Worm (Caenorhabditis elegans) whole organism, young adult: ENCODE measurements around the gene B0035.3.

Experiments
- B0035.1 ChIP-seq: sonication (generic microtip); optimal IDR thresholded peaks from 2 replicates; lab custom pipeline; 2016; ENCODE audit warnings: missing genetic modification characterization, mild to moderate bottlenecking, missing compliant biosample characterization, missing genotype, missing genetic modification reagents
- D2030.7 ChIP-seq: fragments of 200-800 bp; sonication (Bioruptor generic); IDR thresholded peaks from 2 replicates; pipeline ENCODE4 v1.3.6; 2022; ENCODE audit warnings: missing genetic modification reagents, missing genetic modification characterization, missing compliant biosample characterization
- F10E7.11 ChIP-seq: sonication (generic microtip); optimal IDR thresholded peaks from 2 replicates; lab custom pipeline; 2017; ENCODE audit warnings: mild to moderate bottlenecking, missing genetic modification characterization, moderate library complexity, missing compliant biosample characterization
- F22D6.2 ChIP-seq: sonication (generic microtip); optimal IDR thresholded peaks from 2 replicates; lab custom pipeline; 2016; ENCODE audit warnings: mild to moderate bottlenecking, missing genetic modification characterization, missing compliant biosample characterization
- F33H1.4 ChIP-seq: fragments of 200-800 bp; sonication (Bioruptor generic); IDR thresholded peaks from 2 replicates; pipeline ENCODE4 v1.3.6; 2022; ENCODE audit warnings: missing genetic modification reagents, missing genetic modification characterization, missing compliant biosample characterization
- F37B4.10 ChIP-seq: fragments of 200-800 bp; sonication (Bioruptor generic); IDR thresholded peaks from 2 replicates; pipeline ENCODE4 v1.3.6; 2022; ENCODE audit warnings: missing genetic modification characterization, missing compliant biosample characterization
- F39B2.1 ChIP-seq: fragments of 200-800 bp; sonication (Bioruptor generic); IDR thresholded peaks from 2 replicates; pipeline ENCODE4 v1.3.6; 2022; ENCODE audit warnings: missing genetic modification reagents, missing genetic modification characterization, missing compliant biosample characterization
- F55B11.4 ChIP-seq: sonication (generic microtip); optimal IDR thresholded peaks from 2 replicates; lab custom pipeline; 2016; ENCODE audit warnings: missing compliant biosample characterization, missing genetic modification characterization, borderline replicate concordance; ENCODE audit not compliant: insufficient read depth
- F57A8.1 ChIP-seq: fragments of 200-800 bp; sonication (Bioruptor generic); optimal IDR thresholded peaks from 2 replicates; lab custom pipeline; 2018; ENCODE audit warnings: mild to moderate bottlenecking, missing genetic modification characterization, moderate library complexity, missing compliant biosample characterization
- T26A5.8 ChIP-seq: sonication (generic microtip); optimal IDR thresholded peaks from 2 replicates; lab custom pipeline; 2016; ENCODE audit warnings: missing genetic modification characterization, missing compliant biosample characterization
- Y53G8AR.9 ChIP-seq: fragments of 200-800 bp; sonication (Bioruptor generic); conservative IDR thresholded peaks from 2 replicates; pipeline ENCODE4 v1.3.6; 2022; ENCODE audit warnings: missing genetic modification reagents, missing genetic modification characterization, missing compliant biosample characterization
- Y95B8A.8 ChIP-seq: fragments of 200-800 bp; sonication (Bioruptor generic); IDR thresholded peaks from 2 replicates; pipeline ENCODE4 v1.3.6; 2022; ENCODE audit warnings: missing genetic modification reagents, missing genetic modification characterization, missing compliant biosample characterization
- atf-7 ChIP-seq: sonication (generic microtip); optimal IDR thresholded peaks from 2 replicates; lab custom pipeline; 2017; ENCODE audit warnings: mild to moderate bottlenecking, missing genetic modification characterization, missing compliant biosample characterization
- attf-3 ChIP-seq: fragments of 200-800 bp; sonication (Bioruptor generic); conservative IDR thresholded peaks from 2 replicates; pipeline ENCODE4 v1.3.6; 2022; ENCODE audit warnings: missing genetic modification reagents, missing genetic modification characterization, missing compliant biosample characterization
- attf-5 ChIP-seq: fragments of 200-800 bp; sonication (Bioruptor generic); optimal IDR thresholded peaks from 2 replicates; lab custom pipeline; 2018; ENCODE audit warnings: mild to moderate bottlenecking, missing genetic modification characterization, missing compliant biosample characterization
- attf-6 ChIP-seq: fragments of 200-800 bp; sonication (Bioruptor generic); IDR thresholded peaks from 2 replicates; pipeline ENCODE4 v1.3.6; 2022; ENCODE audit warnings: missing genetic modification reagents, missing genetic modification characterization, missing compliant biosample characterization
- cebp-1 ChIP-seq, 2 experiments: fragments of 200-800 bp in 1 of 2; sonication (Bioruptor generic) in 1 of 2; sonication (generic microtip) in 1 of 2; IDR thresholded peaks in 1 of 2; optimal IDR thresholded peaks in 1 of 2; 2 replicates each; pipeline versions ENCODE4 v1.3.6 to Lab custom; 2017 to 2022; ENCODE audit warnings: missing compliant biosample characterization in 2 of 2, missing genetic modification characterization in 2 of 2, mild to moderate bottlenecking in 1 of 2, missing genetic modification reagents in 1 of 2, moderate library complexity in 1 of 2
- ceh-58 ChIP-seq: fragments of 200-800 bp; sonication (Bioruptor generic); IDR thresholded peaks from 2 replicates; pipeline ENCODE4 v1.3.6; 2022; ENCODE audit warnings: missing genetic modification characterization, missing compliant biosample characterization
- egrh-3 ChIP-seq: fragments of 200-800 bp; sonication (Bioruptor generic); IDR thresholded peaks from 2 replicates; pipeline ENCODE4 v1.3.6; 2022; ENCODE audit warnings: missing genetic modification reagents, missing genetic modification characterization, missing compliant biosample characterization
- fkh-3 ChIP-seq: sonication (generic microtip); optimal IDR thresholded peaks from 2 replicates; lab custom pipeline; 2016; ENCODE audit warnings: mild to moderate bottlenecking, missing genetic modification characterization, missing compliant biosample characterization
- gei-17 ChIP-seq: fragments of 200-800 bp; sonication (Bioruptor generic); optimal IDR thresholded peaks from 2 replicates; lab custom pipeline; 2018; ENCODE audit warnings: mild to moderate bottlenecking, missing genetic modification characterization, missing compliant biosample characterization
- him-1 ChIP-seq: sonication (generic microtip); optimal IDR thresholded peaks from 2 replicates; lab custom pipeline; 2016; ENCODE audit warnings: missing genotype, missing genetic modification reagents, missing genetic modification characterization, missing compliant biosample characterization
- hmg-1.2 ChIP-seq: fragments of 200-800 bp; sonication (Bioruptor generic); IDR thresholded peaks from 2 replicates; pipeline ENCODE4 v1.3.6; 2022; ENCODE audit warnings: missing genetic modification reagents, missing genetic modification characterization, missing compliant biosample characterization
- hmg-20 ChIP-seq: fragments of 200-800 bp; sonication (Bioruptor generic); IDR thresholded peaks from 2 replicates; pipeline ENCODE4 v1.3.6; 2022; ENCODE audit warnings: missing genetic modification reagents, missing genetic modification characterization, missing compliant biosample characterization
- hsf-1 ChIP-seq: fragments of 200-800 bp; sonication (Bioruptor generic); IDR thresholded peaks from 2 replicates; pipeline ENCODE4 v1.3.6; 2022; ENCODE audit warnings: missing genetic modification reagents, missing genetic modification characterization, missing compliant biosample characterization
- lag-1 ChIP-seq: fragments of 200-800 bp; sonication (Bioruptor generic); IDR thresholded peaks from 2 replicates; pipeline ENCODE4 v1.3.6; 2022; ENCODE audit warnings: missing genetic modification reagents, missing genetic modification characterization, missing compliant biosample characterization
- let-607 ChIP-seq, 2 experiments: fragments of 200-800 bp in 1 of 2; sonication (Bioruptor generic) in 1 of 2; sonication (generic microtip) in 1 of 2; optimal IDR thresholded peaks; 2 replicates each; lab custom pipeline; 2016 to 2018; ENCODE audit warnings: mild to moderate bottlenecking in 2 of 2, missing compliant biosample characterization in 2 of 2, missing genetic modification characterization in 2 of 2, moderate library complexity in 2 of 2, missing genotype in 1 of 2
- lin-40 ChIP-seq: sonication (generic microtip); optimal IDR thresholded peaks from 2 replicates; lab custom pipeline; 2016; ENCODE audit warnings: missing genetic modification characterization, mild to moderate bottlenecking, missing compliant biosample characterization, missing genotype, missing genetic modification reagents
- lsl-1 ChIP-seq: fragments of 200-800 bp; sonication (Bioruptor generic); optimal IDR thresholded peaks from 2 replicates; lab custom pipeline; 2018; ENCODE audit warnings: mild to moderate bottlenecking, missing genetic modification characterization, moderate library complexity, missing compliant biosample characterization
- madf-3 ChIP-seq: fragments of 200-800 bp; sonication (Bioruptor generic); IDR thresholded peaks from 2 replicates; pipeline ENCODE4 v1.3.6; 2022; ENCODE audit warnings: missing genetic modification reagents, missing genetic modification characterization, missing compliant biosample characterization
- madf-6 ChIP-seq: fragments of 200-800 bp; sonication (Bioruptor generic); IDR thresholded peaks from 2 replicates; pipeline ENCODE4 v1.3.6; 2022; ENCODE audit warnings: missing genetic modification reagents, missing genetic modification characterization, missing compliant biosample characterization
- madf-8 ChIP-seq: fragments of 200-800 bp; sonication (Bioruptor generic); conservative IDR thresholded peaks from 2 replicates; pipeline ENCODE4 v1.3.6; 2022; ENCODE audit warnings: missing genetic modification reagents, missing genetic modification characterization, missing compliant biosample characterization
- mcd-1 ChIP-seq: fragments of 200-800 bp; sonication (Bioruptor generic); IDR thresholded peaks from 2 replicates; pipeline ENCODE4 v1.3.6; 2022; ENCODE audit warnings: missing genetic modification reagents, missing genetic modification characterization, missing compliant biosample characterization
- nhr-179 ChIP-seq: sonication (generic microtip); optimal IDR thresholded peaks from 2 replicates; lab custom pipeline; 2016; ENCODE audit warnings: mild to moderate bottlenecking, missing genetic modification characterization, missing compliant biosample characterization
- nhr-27 ChIP-seq: fragments of 200-800 bp; sonication (Bioruptor generic); optimal IDR thresholded peaks from 2 replicates; lab custom pipeline; 2018; ENCODE audit warnings: mild to moderate bottlenecking, missing genetic modification characterization, moderate library complexity, missing compliant biosample characterization
- repo-1 ChIP-seq: sonication (generic microtip); optimal IDR thresholded peaks from 2 replicates; lab custom pipeline; 2017; ENCODE audit warnings: mild to moderate bottlenecking, missing genetic modification characterization, missing compliant biosample characterization
- sdz-38 ChIP-seq: sonication (generic microtip); optimal IDR thresholded peaks from 2 replicates; lab custom pipeline; 2016; ENCODE audit warnings: missing genotype, missing genetic modification characterization, missing compliant biosample characterization
- sea-2 ChIP-seq: fragments of 200-800 bp; sonication (Bioruptor generic); IDR thresholded peaks from 2 replicates; pipeline ENCODE4 v1.3.6; 2022; ENCODE audit warnings: missing genetic modification characterization, missing compliant biosample characterization
- sptf-2 ChIP-seq: fragments of 200-800 bp; sonication (Bioruptor generic); optimal IDR thresholded peaks from 2 replicates; lab custom pipeline; 2018; ENCODE audit warnings: mild to moderate bottlenecking, missing genetic modification characterization, missing compliant biosample characterization
- xnd-1 ChIP-seq: sonication (generic microtip); optimal IDR thresholded peaks from 2 replicates; lab custom pipeline; 2016; ENCODE audit warnings: missing genotype, missing genetic modification reagents, missing genetic modification characterization, missing compliant biosample characterization
- zim-3 ChIP-seq: sonication (generic microtip); optimal IDR thresholded peaks from 2 replicates; lab custom pipeline; 2017; ENCODE audit warnings: mild to moderate bottlenecking, missing genetic modification characterization, moderate library complexity, missing compliant biosample characterization
- ztf-3 ChIP-seq: fragments of 200-800 bp; sonication (Bioruptor generic); optimal IDR thresholded peaks from 2 replicates; lab custom pipeline; 2018; ENCODE audit warnings: mild to moderate bottlenecking, missing genetic modification characterization, missing compliant biosample characterization

Gene B0035.3

DNA sequence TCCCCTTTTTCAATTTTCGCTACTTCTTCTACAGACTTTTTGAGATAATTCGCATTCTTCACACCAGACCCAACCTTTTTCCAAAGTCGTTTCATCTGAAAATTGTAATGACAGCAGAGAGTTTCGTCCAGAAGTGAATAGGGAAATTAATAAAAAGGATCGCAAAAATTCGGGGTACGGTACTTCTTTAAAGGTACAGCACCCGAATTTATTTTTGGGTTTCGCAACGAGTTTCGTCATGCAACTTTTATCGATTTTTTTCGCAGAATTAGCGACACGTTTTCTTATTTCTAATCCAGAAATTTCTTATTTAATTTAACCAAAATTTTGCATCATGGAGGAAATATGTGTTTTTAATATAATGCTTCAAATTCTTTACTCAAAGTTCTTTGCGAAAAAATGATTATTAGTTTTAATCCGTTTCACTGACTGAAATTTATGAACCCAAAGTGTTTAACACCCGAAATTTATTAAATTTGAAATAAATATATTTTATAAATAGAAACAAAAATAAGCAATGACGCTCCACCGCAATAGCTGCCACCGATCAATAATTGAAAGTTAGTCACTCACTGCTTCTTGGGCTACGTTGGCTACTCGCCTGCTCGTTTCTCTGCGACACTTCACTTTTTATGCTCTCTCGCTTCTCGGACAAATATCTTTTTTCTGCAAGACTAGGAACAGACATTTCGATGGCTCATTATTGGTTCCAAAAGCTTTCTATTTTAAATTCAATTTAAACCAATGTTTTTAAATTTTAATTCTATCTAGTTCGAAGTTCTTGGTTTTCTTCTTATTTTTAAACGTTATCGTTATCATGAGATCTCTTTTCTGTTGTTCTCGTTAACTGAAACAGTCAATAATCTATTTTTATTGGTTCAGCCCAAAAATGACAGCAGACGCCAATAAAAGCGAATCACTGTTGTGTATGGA, 16.4 kb downstream of the B0035.3 start, which contains the start of the genes B0035.15 and dnj-1:
Gene B0035.15 (minus strand): TSS at position 99 of the 933 bp plus-strand sequence.
Gene dnj-1 (plus strand): TSS at position 883 of the 933 bp plus-strand sequence.
- TF ChIP-seq nhr-179 (tag; lab: Kevin White, UChicago) (no peak), repo-1 (tag; lab: Kevin White, UChicago) (no peak), madf-8 (peak; percentile 34; the same call in 1 of the 2 replicates), madf-3 (GFP tag; lab: Robert Waterston, UW) (0 out of 2 replicates have a peak, but pooled peaks have one; percentile 19), lsl-1 (peak; percentile 82), lag-1 (GFP tag; lab: Robert Waterston, UW) (no peak), mcd-1 (GFP tag; lab: Robert Waterston, UW) (peak; percentile 68), madf-6 (GFP tag; lab: Robert Waterston, UW) (peak; percentile 78), cebp-1 (GFP tag; IDR thresholded peaks at IDR 0.05; lab: Robert Waterston, UW) (no peak), cebp-1 (tag; optimal IDR thresholded peaks at IDR 0.05; lab: Kevin White, UChicago) (peak; percentile 42), D2030.7 (0 out of 2 replicates have a peak, but pooled peaks have one; percentile 19), lin-40 (peak; percentile 19), F10E7.11 (tag; lab: Kevin White, UChicago) (no peak), hmg-1.2 (GFP tag; lab: Robert Waterston, UW) (peak; percentile 30; the same call in 1 of the 2 replicates), sdz-38 (tag; lab: Kevin White, UChicago) (no peak), F33H1.4 (GFP tag; lab: Robert Waterston, UW) (peak; percentile 81), F55B11.4 (no peak), fkh-3 (tag; lab: Kevin White, UChicago) (no peak), xnd-1 (tag; lab: Kevin White, UChicago) (peak; percentile 69), attf-5 (GFP tag; lab: Kevin White, UChicago) (peak; percentile 56), zim-3 (tag; lab: Kevin White, UChicago) (no peak), sptf-2 (GFP tag; lab: Kevin White, UChicago) (no peak)

DNA sequence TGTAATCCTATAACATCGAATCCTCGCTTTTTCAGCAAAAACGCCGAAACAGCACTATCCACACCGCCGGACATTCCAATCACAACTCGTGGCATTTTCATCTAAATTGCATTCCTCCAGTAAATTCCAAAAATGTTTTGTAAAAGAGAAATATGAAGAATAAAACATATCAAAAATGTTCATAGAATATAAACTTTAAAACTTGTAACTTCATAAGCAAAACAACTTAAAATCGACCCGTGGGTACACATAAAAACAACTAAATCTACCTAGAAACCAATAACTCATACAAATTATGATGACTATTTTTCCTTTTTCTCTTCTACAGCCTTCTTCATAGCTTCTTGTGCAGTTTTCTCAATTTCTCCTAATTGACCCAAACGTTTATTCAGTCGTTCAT, 18.0 kb downstream of the B0035.3 start, which contains the start of gene mttu-1:
Gene mttu-1 (minus strand): TSS at position 101 of the 400 bp plus-strand sequence.
- TF ChIP-seq atf-7 (tag; lab: Kevin White, UChicago) (no peak), hsf-1 (no peak), nhr-27 (tag; lab: Kevin White, UChicago) (no peak), Y53G8AR.9 (GFP tag; lab: Robert Waterston, UW) (no peak), ceh-58 (GFP tag; lab: Robert Waterston, UW) (no peak), Y95B8A.8 (GFP tag; lab: Robert Waterston, UW) (no peak)
- TF ChIP-seq, all 124 proteins: peak for 0

DNA sequence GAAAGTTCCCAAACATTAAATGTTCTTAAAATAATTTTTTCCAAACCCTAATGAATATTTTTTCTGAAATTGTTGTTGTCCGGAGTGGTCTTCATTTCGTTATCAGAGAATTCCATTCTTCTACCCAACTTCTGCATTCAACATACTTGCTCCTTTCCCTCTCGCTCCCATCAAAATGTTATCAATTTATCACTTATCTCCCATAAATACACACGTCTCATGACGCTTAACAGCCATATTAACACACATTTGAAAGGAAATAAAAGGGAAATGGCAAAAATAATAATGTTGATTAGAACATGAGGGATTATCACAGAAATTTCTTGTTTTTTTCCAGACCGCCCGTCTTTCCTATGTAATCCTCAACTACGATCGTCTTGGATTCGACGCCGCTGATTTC, 25.8 kb downstream of the B0035.3 start:
- TF ChIP-seq madf-3 (GFP tag; lab: Robert Waterston, UW): no peak
- no peak for TF ChIP-seq attf-3
- TF ChIP-seq madf-6 (GFP tag; lab: Robert Waterston, UW): no peak
- no peak for TF ChIP-seq ztf-3 (GFP tag; lab: Kevin White, UChicago)
- no peak for TF ChIP-seq B0035.1 (tag; lab: Kevin White, UChicago)
- no peak for TF ChIP-seq let-607 (tag; optimal IDR thresholded peaks at IDR 0.05; lab: Kevin White, UChicago)
- TF ChIP-seq nhr-27 (tag; lab: Kevin White, UChicago): no peak
- no peak for TF ChIP-seq F39B2.1
- no peak for TF ChIP-seq F37B4.10 (GFP tag; lab: Robert Waterston, UW)
- TF ChIP-seq zim-3 (tag; lab: Kevin White, UChicago): no peak
- no peak for TF ChIP-seq sptf-2 (GFP tag; lab: Kevin White, UChicago)
- no peak for TF ChIP-seq Y95B8A.8 (GFP tag; lab: Robert Waterston, UW)
- TF ChIP-seq sea-2 (GFP tag; lab: Robert Waterston, UW): no peak
- TF ChIP-seq gei-17 (GFP tag; lab: Kevin White, UChicago): no peak
- TF ChIP-seq atf-7 (tag; lab: Kevin White, UChicago): no peak
- TF ChIP-seq T26A5.8 (tag; lab: Kevin White, UChicago): no peak
- TF ChIP-seq F22D6.2 (tag; lab: Kevin White, UChicago): no peak
- TF ChIP-seq him-1 (tag; lab: Kevin White, UChicago): no peak
- no peak for TF ChIP-seq hmg-20 (GFP tag; lab: Robert Waterston, UW)
- no peak for TF ChIP-seq attf-6 (GFP tag; lab: Robert Waterston, UW)
- TF ChIP-seq egrh-3 (GFP tag; lab: Robert Waterston, UW): no peak
- TF ChIP-seq F57A8.1 (GFP tag; lab: Kevin White, UChicago): no peak
